Worm (Caenorhabditis elegans): ENCODE data around the gene pkc-2.

Gene pkc-2

DNA sequence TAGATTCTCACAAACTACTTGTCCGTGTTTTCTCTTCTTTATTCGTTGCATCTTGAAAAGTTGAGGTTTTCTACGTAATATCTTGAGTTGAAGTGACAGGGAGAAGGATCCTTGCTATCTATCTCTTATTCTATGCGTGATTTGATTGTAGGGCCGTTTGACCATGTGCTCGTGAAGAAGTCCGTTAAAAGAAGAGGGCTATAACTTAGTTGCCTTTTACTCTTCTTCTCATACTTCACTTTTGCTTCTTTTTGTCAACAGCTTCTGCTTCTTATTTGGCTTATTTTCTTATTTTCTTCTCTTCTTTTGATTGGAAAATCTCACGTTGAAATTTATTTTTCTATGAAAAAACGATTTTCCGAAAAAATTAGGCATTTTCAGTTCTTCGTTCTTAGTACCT is 9.1 kb downstream of the pkc-2 start:
- TF ChIP-seq dao-5 (tag; optimal IDR thresholded peaks at IDR 0.05), result no peak
- TF ChIP-seq him-1 (tag; optimal IDR thresholded peaks at IDR 0.05), result no peak

DNA sequence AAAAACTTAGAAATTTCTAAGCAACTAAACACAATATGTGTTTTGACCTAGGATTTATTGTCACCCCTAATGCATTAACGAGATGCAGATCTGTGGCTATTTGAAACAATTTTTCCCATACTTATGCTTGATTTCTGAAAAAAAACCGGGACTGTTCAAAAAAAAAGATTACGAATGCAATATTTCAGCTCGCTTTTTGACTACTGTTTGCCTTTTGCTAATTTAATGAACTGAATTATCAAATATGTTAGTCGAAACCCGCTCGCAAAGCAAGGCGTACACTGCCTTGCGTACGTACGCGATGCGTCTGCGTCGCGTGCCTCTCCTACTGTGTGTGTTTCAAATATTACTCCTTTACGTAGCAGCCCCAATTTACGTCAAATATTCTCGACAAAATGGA is 22.4 kb downstream of the pkc-2 start, which contains the start of gene C23F12.4:
C23F12.4 (plus strand) TSS at position 301 of the 400 bp plus-strand sequence.
- no peak for TF ChIP-seq him-1 (tag; optimal IDR thresholded peaks at IDR 0.05)
- TF ChIP-seq W03F9.2 (tag; optimal IDR thresholded peaks at IDR 0.05), result no peak
- no peak for TF ChIP-seq dao-5 (tag; optimal IDR thresholded peaks at IDR 0.05)

DNA sequence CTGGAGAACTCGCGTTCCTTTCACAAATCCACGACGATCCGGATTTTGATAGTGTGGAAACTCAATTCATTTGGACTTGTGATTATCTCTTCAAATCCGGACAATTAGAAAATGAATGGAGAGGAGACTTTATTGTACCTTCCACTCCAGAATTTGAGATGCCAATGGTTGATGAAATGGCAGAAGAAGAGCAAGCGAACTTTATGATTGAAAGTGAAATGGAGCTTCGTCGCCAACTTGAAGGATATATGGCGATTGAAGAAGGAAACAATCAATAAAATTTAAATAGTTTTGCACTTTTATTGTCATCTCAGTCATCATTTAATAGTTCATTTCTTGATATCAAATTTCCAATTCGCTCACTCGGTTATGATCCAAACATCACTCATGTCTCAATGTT is 24.1 kb downstream of the pkc-2 start:
- no peak for TF ChIP-seq dao-5 (tag; optimal IDR thresholded peaks at IDR 0.05)
- TF ChIP-seq W03F9.2 (tag; optimal IDR thresholded peaks at IDR 0.05), result no peak

DNA sequence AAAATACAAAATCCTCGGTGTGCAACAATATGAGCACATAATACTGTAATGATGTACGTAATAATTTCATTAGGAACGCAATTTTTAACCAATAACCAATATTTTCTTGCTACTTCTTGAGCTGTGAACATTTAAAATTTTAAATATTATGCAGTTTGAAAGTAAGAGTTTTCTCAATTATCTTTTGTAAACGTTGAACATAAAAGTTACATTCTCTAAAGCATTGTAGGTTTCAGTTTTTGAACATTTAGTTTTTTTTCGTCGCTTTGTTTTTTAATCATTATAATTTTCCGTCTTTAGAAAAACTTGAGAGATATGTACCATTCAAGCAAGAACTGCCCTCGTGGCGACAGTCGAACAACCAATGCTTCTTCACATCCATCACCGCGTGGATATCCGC is 26.7 kb downstream of the pkc-2 start, which contains the start of gene C23F12.3:
C23F12.3 (plus strand) TSS at position 301 of the 400 bp plus-strand sequence.
- TF ChIP-seq W03F9.2 (tag; optimal IDR thresholded peaks at IDR 0.05) (no peak), dao-5 (tag; optimal IDR thresholded peaks at IDR 0.05) (no peak)

DNA sequence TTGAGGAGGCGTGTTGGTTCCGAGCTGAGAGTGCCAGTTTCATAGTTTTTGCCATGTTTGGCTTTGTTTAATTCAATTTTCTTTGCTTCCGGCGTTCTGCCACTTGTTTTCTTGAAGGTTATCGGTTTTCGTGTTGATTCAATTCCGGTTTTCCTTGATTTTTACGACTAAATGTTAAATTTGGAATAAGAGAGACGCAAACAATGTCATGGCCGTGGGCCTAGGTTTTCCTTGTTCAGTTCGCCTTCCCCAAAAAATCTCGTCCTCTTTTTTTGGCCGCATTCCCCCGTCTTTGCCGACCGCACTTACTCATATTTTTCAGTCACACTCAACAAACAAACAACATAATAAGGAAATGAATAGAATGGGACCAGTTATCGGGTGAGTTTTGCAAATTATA is 29.1 kb downstream of the pkc-2 start, which contains the start of gene C23F12.9:
C23F12.9 (plus strand) TSS at position 301 of the 400 bp plus-strand sequence.
- TF ChIP-seq W03F9.2 (tag; optimal IDR thresholded peaks at IDR 0.05) (no peak), him-1 (tag; optimal IDR thresholded peaks at IDR 0.05) (no peak), dao-5 (tag; optimal IDR thresholded peaks at IDR 0.05) (no peak)

DNA sequence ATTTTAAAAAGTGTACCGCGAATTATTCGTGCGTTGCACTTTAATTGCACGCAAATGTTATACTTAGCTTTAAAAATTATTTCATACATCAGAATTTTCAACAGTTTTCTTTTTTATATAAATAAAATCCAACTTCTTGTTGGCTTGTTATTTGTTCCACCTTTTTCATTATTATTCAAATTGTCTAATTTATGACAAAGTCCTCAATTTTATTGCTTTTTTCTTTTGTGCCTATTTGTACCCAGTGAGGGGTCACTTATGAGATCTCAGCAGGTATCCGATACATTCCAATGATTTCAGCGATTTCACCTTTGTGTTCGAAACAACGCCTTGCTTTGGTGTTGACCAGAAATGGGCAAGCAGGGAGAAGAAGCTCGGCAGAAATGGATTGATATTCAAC is 32.8 kb downstream of the pkc-2 start, which contains the start of gene fln-2:
fln-2 (plus strand) TSS at position 301 of the 400 bp plus-strand sequence.
- TF ChIP-seq dao-5 (tag; optimal IDR thresholded peaks at IDR 0.05) (no peak), him-1 (tag; optimal IDR thresholded peaks at IDR 0.05) (no peak), W03F9.2 (tag; optimal IDR thresholded peaks at IDR 0.05) (no peak)

DNA sequence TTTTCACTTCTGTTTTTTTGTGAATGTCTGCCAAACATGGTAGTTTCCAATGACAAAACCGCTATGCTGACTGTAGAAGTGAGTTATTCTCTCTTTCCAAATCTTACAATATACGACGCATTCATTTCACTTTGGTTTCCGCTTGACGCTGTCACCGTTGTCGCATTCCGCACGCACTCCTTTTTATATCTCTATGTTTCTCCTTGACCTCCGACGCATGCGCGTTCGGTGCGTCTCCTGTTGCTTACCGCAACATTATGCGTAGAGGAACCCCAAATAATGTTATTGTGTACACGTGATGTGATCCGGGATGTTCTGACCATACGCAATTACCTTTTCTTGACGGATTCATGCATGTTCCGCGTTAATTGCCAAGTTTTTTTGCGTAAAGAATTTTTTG is 37.3 kb downstream of the pkc-2 start:
- no peak for TF ChIP-seq W03F9.2 (tag; optimal IDR thresholded peaks at IDR 0.05)
- no peak for TF ChIP-seq him-1 (tag; optimal IDR thresholded peaks at IDR 0.05)
- TF ChIP-seq dao-5 (tag; optimal IDR thresholded peaks at IDR 0.05), result no peak

DNA sequence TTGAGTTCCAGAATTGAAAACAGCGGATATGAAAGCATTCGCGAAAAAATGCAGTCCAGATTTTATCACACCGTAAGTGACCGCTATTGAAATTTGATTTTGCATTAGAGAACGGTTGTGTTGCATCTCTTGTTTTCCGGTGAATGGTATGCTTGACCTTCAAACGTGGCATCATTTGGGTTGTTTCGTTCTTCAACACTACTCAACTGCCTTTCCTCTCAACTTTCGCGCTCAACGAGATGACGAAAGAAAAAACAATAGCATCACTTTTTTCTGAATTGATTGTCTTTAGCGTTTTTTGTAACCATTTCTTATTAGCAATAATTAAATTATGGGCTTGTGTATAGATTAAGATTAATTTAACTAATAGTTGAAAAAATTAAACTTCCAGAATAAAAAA is 37.8 kb downstream of the pkc-2 start:
- TF ChIP-seq him-1 (tag; optimal IDR thresholded peaks at IDR 0.05) (no peak), W03F9.2 (tag; optimal IDR thresholded peaks at IDR 0.05) (no peak), dao-5 (tag; optimal IDR thresholded peaks at IDR 0.05) (no peak)

DNA sequence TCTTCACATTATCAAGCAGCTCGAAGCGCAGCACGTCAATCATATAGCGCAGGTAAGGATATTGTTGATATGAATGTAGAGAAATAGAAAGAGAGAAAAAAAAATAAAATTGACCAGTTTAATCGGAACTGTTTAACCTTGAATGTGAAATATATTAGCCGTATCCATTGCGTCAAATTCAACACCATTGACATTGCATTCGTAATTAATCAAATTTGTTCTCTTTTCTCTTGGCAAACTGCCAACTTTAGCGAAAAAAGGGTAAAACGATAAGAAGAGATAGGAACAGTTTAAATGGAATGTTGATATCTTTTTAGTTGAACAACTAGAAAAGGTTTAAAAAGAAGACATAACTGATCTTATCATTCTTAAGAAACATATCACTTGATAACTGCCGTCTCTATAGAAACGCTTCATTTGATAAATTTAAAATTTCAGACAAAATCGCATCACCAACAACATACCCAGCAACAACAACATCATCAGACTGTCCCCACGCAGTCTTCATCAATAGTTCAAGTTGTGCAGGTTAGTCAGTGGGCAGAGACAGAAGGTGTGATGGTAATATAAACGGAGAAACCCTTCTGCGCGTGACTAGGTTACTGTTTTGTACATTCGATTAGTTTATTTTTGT is 39.1 kb downstream of the pkc-2 start:
- TF ChIP-seq dao-5 (tag; optimal IDR thresholded peaks at IDR 0.05) (no peak), him-1 (tag; optimal IDR thresholded peaks at IDR 0.05) (no peak), W03F9.2 (tag; optimal IDR thresholded peaks at IDR 0.05) (no peak)

DNA sequence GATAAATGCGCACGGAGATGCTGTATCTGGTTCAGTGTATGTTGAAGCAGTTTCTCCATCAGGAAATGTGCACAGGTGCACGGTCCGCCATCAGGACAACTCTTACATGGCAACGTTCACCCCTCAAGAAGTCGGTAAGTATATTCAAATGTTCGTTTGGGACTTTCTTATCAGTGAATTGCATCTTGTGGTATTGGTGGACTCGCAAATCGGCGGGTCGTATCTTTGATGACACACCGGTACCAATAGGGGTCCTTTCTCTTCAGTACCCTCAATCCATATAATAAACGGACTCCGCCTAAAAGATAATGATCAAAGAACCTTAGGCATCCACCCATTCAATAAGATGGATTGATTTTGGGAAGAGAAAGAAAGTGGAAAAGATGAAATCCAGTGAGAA is 41.3 kb downstream of the pkc-2 start:
- TF ChIP-seq him-1 (tag; optimal IDR thresholded peaks at IDR 0.05) (no peak), W03F9.2 (tag; optimal IDR thresholded peaks at IDR 0.05) (no peak), dao-5 (tag; optimal IDR thresholded peaks at IDR 0.05) (no peak)

DNA sequence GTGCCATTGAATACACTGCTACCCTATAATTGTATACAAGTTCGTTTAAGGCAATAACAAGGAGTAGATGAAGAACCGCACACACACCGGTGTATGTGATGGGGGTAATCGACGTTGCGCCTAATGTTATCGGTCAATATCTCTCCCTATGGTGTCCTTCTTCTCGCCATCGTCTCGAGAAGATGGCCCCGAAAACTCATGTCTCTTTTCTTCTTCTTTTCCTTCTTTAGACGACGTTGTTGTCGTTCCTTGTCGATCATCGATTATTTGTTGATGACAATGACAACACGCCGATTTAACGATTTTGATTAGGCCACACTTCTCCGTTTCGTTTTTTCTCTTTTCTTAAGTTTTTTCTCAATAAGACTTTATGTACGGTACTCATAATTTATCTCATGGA is 44.5 kb downstream of the pkc-2 start:
- TF ChIP-seq dao-5 (tag; optimal IDR thresholded peaks at IDR 0.05) (no peak), him-1 (tag; optimal IDR thresholded peaks at IDR 0.05) (no peak), W03F9.2 (tag; optimal IDR thresholded peaks at IDR 0.05) (no peak)

DNA sequence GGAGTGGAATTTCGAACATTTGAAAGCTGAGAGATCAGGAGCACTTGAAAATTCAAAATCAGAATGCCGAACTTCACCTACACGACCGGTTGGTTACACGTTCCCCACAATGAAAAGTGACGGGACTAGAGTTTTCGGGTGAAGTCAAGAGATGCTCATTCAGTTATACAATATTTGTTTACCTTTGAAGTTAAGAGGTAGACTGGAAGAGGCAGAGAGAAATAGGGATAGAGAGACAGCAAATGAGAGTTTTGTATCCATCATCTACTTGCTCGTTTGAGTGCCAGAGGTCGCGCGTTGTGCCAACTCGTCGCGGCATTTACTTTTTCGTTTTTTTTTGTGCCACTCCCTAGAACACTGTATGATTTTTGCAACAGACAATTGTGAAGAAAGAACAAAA is 46.1 kb downstream of the pkc-2 start:
- TF ChIP-seq him-1 (tag; optimal IDR thresholded peaks at IDR 0.05) (no peak), W03F9.2 (tag; optimal IDR thresholded peaks at IDR 0.05) (no peak), dao-5 (tag; optimal IDR thresholded peaks at IDR 0.05) (no peak)

DNA sequence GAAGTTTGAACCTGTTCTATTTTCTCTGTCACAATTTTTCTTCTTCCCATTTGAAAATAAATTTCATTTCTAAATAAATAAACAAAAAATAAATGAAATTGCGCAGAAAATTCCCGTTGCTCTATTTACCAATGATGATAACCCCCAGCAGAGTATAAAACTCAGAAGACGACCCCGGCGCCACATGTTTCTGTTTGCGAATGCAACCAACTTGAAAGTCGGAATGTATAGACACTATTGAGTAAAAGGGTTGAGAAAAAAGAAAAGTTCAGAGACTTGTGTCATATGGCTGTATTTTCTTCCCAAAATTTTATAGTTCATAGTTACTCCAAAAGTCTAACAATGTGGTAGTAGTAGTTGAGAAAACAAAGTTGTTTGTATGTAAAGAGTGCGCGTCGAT is 47.1 kb downstream of the pkc-2 start:
- TF ChIP-seq dao-5 (tag; optimal IDR thresholded peaks at IDR 0.05), result no peak
- no peak for TF ChIP-seq him-1 (tag; optimal IDR thresholded peaks at IDR 0.05)
- no peak for TF ChIP-seq W03F9.2 (tag; optimal IDR thresholded peaks at IDR 0.05)

DNA sequence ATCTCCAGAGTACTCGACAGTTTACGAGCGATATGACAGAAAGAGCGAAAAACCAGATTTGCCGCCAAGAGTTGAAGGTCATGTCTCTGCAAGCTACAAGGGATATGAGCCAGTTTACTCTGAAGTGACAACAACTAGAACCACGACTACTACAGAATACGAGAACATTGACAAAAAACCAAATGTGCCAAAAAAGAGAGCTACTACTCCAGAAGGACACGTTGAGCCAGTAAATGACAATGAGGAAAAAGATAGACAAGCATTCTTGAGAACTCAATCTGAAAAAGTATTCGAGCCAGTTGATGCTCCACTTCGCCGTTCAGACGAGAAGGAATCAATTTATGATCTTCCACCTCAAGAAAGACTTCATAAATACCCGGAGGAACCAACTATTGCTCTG is 52.7 kb downstream of the pkc-2 start:
- TF ChIP-seq him-1 (tag; optimal IDR thresholded peaks at IDR 0.05), result no peak
- no peak for TF ChIP-seq W03F9.2 (tag; optimal IDR thresholded peaks at IDR 0.05)

DNA sequence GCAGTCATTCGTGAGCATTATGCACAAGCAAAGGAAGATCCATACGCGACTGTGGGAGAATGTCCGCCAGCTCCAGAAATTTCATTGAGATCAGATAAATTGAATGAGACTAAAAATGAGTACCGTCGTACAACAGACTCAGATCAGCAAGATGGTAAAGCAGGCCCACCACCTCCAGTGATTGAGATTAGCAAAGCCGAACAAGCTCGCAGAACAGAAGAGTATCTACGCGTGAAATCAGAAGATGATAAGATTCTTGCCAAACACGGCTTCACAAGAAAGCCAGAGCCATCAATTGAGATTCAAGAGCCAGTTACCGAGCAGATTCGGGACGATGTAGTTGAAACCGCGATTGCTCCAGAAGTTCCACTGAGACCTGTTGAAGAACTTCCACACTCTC is 53.3 kb downstream of the pkc-2 start:
- no peak for TF ChIP-seq dao-5 (tag; optimal IDR thresholded peaks at IDR 0.05)
- no peak for TF ChIP-seq him-1 (tag; optimal IDR thresholded peaks at IDR 0.05)
- no peak for TF ChIP-seq W03F9.2 (tag; optimal IDR thresholded peaks at IDR 0.05)
